Worm (Caenorhabditis elegans): Measurements from ENCODE around the gene fat-4.

- TF ChIP-seq die-1 (tag; optimal IDR thresholded peaks at IDR 0.05) (no peak), snpc-4 (GFP tag; optimal IDR thresholded peaks at IDR 0.05) (no peak), snpc-4 (tag; optimal IDR thresholded peaks at IDR 0.05) (no peak), ztf-3 (GFP tag; optimal IDR thresholded peaks at IDR 0.05) (no peak), dpl-1 (GFP tag; optimal IDR thresholded peaks at IDR 0.05) (no peak), ceh-79 (tag; optimal IDR thresholded peaks at IDR 0.05) (no peak)
Measured at ce11 chrIV:9798307-9798706, 922 bp upstream of the fat-4 start.

Data from whole organism, young adult.